Worm (Caenorhabditis elegans) whole organism, late embryonic: ENCODE measurements around the gene sut-1.
"Not testable (repeated sequence)": the region's sequence is repeated elsewhere in the genome, so short reads cannot be mapped to it uniquely, and the experiment has no call there.

ENCODE experiments used
- C08G9.2 ChIP-seq: sonication (generic microtip); optimal IDR thresholded peaks from 2 replicates; lab custom pipeline; 2016; ENCODE audit warnings: mild to moderate bottlenecking, missing genetic modification characterization, moderate library complexity, missing compliant biosample characterization
- F13H6.1 ChIP-seq: sonication (generic microtip); optimal IDR thresholded peaks from 2 replicates; lab custom pipeline; 2016; ENCODE audit warnings: missing genetic modification characterization, missing compliant biosample characterization
- Y22D7AL.16 ChIP-seq: sonication (generic microtip); optimal IDR thresholded peaks from 2 replicates; lab custom pipeline; 2016; ENCODE audit warnings: missing genetic modification characterization, missing compliant biosample characterization
- ahr-1 ChIP-seq: sonication (generic microtip); optimal IDR thresholded peaks from 2 replicates; lab custom pipeline; 2016; ENCODE audit warnings: missing genetic modification characterization, missing compliant biosample characterization
- ceh-14 ChIP-seq: sonication (generic microtip); optimal IDR thresholded peaks from 2 replicates; lab custom pipeline; 2016; ENCODE audit warnings: missing genotype, missing genetic modification characterization, missing compliant biosample characterization
- ceh-18 ChIP-seq: sonication (generic microtip); optimal IDR thresholded peaks from 2 replicates; lab custom pipeline; 2016; ENCODE audit warnings: missing genetic modification characterization, missing compliant biosample characterization
- ceh-19 ChIP-seq: fragments of 200-800 bp; sonication (Bioruptor generic); optimal IDR thresholded peaks from 2 replicates; lab custom pipeline; 2018; ENCODE audit warnings: mild to moderate bottlenecking, missing genetic modification characterization, missing compliant biosample characterization
- ceh-2 ChIP-seq: sonication (generic microtip); optimal IDR thresholded peaks from 2 replicates; lab custom pipeline; 2016; ENCODE audit warnings: missing genotype, missing genetic modification characterization, missing compliant biosample characterization
- ceh-31 ChIP-seq: sonication (generic microtip); optimal IDR thresholded peaks from 2 replicates; lab custom pipeline; 2016; ENCODE audit warnings: missing genetic modification characterization, missing compliant biosample characterization
- ceh-34 ChIP-seq: sonication (generic microtip); optimal IDR thresholded peaks from 2 replicates; lab custom pipeline; 2016; ENCODE audit warnings: mild to moderate bottlenecking, missing genetic modification characterization, missing compliant biosample characterization
- ceh-45 ChIP-seq: fragments of 200-800 bp; sonication (Bioruptor generic); IDR thresholded peaks from 2 replicates; pipeline ENCODE4 v1.3.6; 2022; ENCODE audit warnings: missing genetic modification reagents, missing genetic modification characterization, missing compliant biosample characterization
- che-1 ChIP-seq: sonication (generic microtip); optimal IDR thresholded peaks from 2 replicates; lab custom pipeline; 2016; ENCODE audit warnings: mild to moderate bottlenecking, missing genetic modification characterization, missing compliant biosample characterization
- dmd-4 ChIP-seq: sonication (generic microtip); optimal IDR thresholded peaks from 2 replicates; lab custom pipeline; 2016; ENCODE audit warnings: borderline replicate concordance, missing genetic modification characterization, missing compliant biosample characterization
- dve-1 ChIP-seq: sonication (generic microtip); optimal IDR thresholded peaks from 2 replicates; lab custom pipeline; 2017; ENCODE audit warnings: antibody characterized with exemption, mild to moderate bottlenecking, missing genetic modification characterization, missing compliant biosample characterization
- elt-2 ChIP-seq: sonication (generic microtip); optimal IDR thresholded peaks from 2 replicates; lab custom pipeline; 2016; ENCODE audit warnings: missing genetic modification reagents, missing genetic modification characterization, missing compliant biosample characterization
- ets-4 ChIP-seq: sonication (generic microtip); optimal IDR thresholded peaks from 2 replicates; lab custom pipeline; 2016; ENCODE audit warnings: missing genetic modification characterization, missing compliant biosample characterization
- fax-1 ChIP-seq: sonication (generic microtip); optimal IDR thresholded peaks from 2 replicates; lab custom pipeline; 2016; ENCODE audit warnings: missing genotype, missing genetic modification characterization, missing compliant biosample characterization
- fkh-6 ChIP-seq: sonication (generic microtip); optimal IDR thresholded peaks from 2 replicates; lab custom pipeline; 2016; ENCODE audit warnings: missing genetic modification characterization, missing compliant biosample characterization
- hlh-15 ChIP-seq: sonication (generic microtip); optimal IDR thresholded peaks from 2 replicates; lab custom pipeline; 2016; ENCODE audit warnings: missing genetic modification characterization, missing compliant biosample characterization
- hlh-30 ChIP-seq: sonication (generic microtip); optimal IDR thresholded peaks from 2 replicates; lab custom pipeline; 2017; ENCODE audit warnings: antibody characterized with exemption, missing genetic modification characterization, missing compliant biosample characterization; ENCODE audit not compliant: insufficient read depth
- hlh-6 ChIP-seq: sonication (generic microtip); optimal IDR thresholded peaks from 2 replicates; lab custom pipeline; 2016; ENCODE audit warnings: missing genotype, missing genetic modification characterization, missing compliant biosample characterization
- hlh-8 ChIP-seq: sonication (generic microtip); optimal IDR thresholded peaks from 2 replicates; lab custom pipeline; 2016; ENCODE audit warnings: missing genotype, missing genetic modification characterization, missing compliant biosample characterization
- lim-6 ChIP-seq: sonication (generic microtip); optimal IDR thresholded peaks from 2 replicates; lab custom pipeline; 2016; ENCODE audit warnings: missing genetic modification characterization, missing compliant biosample characterization
- mec-3 ChIP-seq: sonication (generic microtip); optimal IDR thresholded peaks from 2 replicates; lab custom pipeline; 2016; ENCODE audit warnings: borderline replicate concordance, missing genetic modification characterization, missing compliant biosample characterization
- npax-4 ChIP-seq: sonication (generic microtip); optimal IDR thresholded peaks from 2 replicates; lab custom pipeline; 2016; ENCODE audit warnings: missing genetic modification characterization, missing compliant biosample characterization
- odd-2 ChIP-seq: sonication (generic microtip); optimal IDR thresholded peaks from 2 replicates; lab custom pipeline; 2017; ENCODE audit warnings: antibody characterized with exemption, mild to moderate bottlenecking, missing genetic modification characterization, missing compliant biosample characterization
- pag-3 ChIP-seq: sonication (generic microtip); optimal IDR thresholded peaks from 2 replicates; lab custom pipeline; 2016; ENCODE audit warnings: missing compliant biosample characterization, missing genetic modification characterization, borderline replicate concordance
- pqm-1 ChIP-seq: sonication (generic microtip); optimal IDR thresholded peaks from 2 replicates; lab custom pipeline; 2016; ENCODE audit warnings: missing genetic modification characterization, missing compliant biosample characterization
- ref-2 ChIP-seq: sonication (generic microtip); optimal IDR thresholded peaks from 2 replicates; lab custom pipeline; 2016; ENCODE audit warnings: missing genetic modification characterization, missing compliant biosample characterization
- rnt-1 ChIP-seq: sonication (generic microtip); optimal IDR thresholded peaks from 2 replicates; lab custom pipeline; 2016; ENCODE audit warnings: missing genetic modification characterization, missing compliant biosample characterization
- tbx-2 ChIP-seq: sonication (generic microtip); optimal IDR thresholded peaks from 2 replicates; lab custom pipeline; 2016; ENCODE audit warnings: missing genetic modification characterization, missing compliant biosample characterization
- tbx-7 ChIP-seq: sonication (generic microtip); optimal IDR thresholded peaks from 2 replicates; lab custom pipeline; 2016; ENCODE audit warnings: missing genotype, missing genetic modification characterization, missing compliant biosample characterization
- unc-3 ChIP-seq, 2 experiments: fragments of 200-800 bp in 1 of 2; sonication (Bioruptor generic) in 1 of 2; sonication (generic microtip) in 1 of 2; conservative IDR thresholded peaks in 1 of 2; optimal IDR thresholded peaks in 1 of 2; 2 replicates each; pipeline versions ENCODE4 v1.3.6 to Lab custom; 2016 to 2022; ENCODE audit warnings: missing compliant biosample characterization in 2 of 2, missing genetic modification characterization in 2 of 2, missing genetic modification reagents in 1 of 2
- unc-42 ChIP-seq: sonication (generic microtip); optimal IDR thresholded peaks from 2 replicates; lab custom pipeline; 2016; ENCODE audit warnings: missing genotype, missing genetic modification characterization, missing compliant biosample characterization
- zip-5 ChIP-seq: sonication (generic microtip); optimal IDR thresholded peaks from 2 replicates; lab custom pipeline; 2016; ENCODE audit warnings: missing genetic modification characterization, missing compliant biosample characterization
- ztf-16 ChIP-seq: sonication (generic microtip); optimal IDR thresholded peaks from 2 replicates; lab custom pipeline; 2017; ENCODE audit warnings: missing genetic modification characterization, missing compliant biosample characterization

sut-1 gene

ce11 chrII:1134314-1135108 lies 11.4 kb upstream of the sut-1 start:
- TF ChIP-seq hlh-8 (peak; percentile 78), C08G9.2 (tag; lab: Kevin White, UChicago) (peak; percentile 88), ahr-1 (tag; lab: Kevin White, UChicago) (peak; percentile 44), elt-2 (tag; lab: Kevin White, UChicago) (peak; percentile 48), tbx-7 (tag; lab: Kevin White, UChicago) (peak; percentile 75), ceh-18 (tag; lab: Kevin White, UChicago) (peak; percentile 33), rnt-1 (tag; lab: Kevin White, UChicago) (peak; percentile 80), ceh-14 (peak; percentile 84), F13H6.1 (tag; lab: Kevin White, UChicago) (peak; percentile 66), unc-3 (GFP tag; conservative IDR thresholded peaks at IDR 0.05; lab: Robert Waterston, UW) (0 out of 2 replicates have a peak, but pooled peaks have one; percentile 26), mec-3 (tag; lab: Kevin White, UChicago) (peak; percentile 72), ceh-31 (peak; percentile 97), fax-1 (tag; lab: Kevin White, UChicago) (peak; percentile 83), lim-6 (tag; lab: Kevin White, UChicago) (peak; percentile 87), unc-42 (tag; lab: Kevin White, UChicago) (peak; percentile 23), ref-2 (tag; lab: Kevin White, UChicago) (peak; percentile 93), zip-5 (tag; lab: Kevin White, UChicago) (peak; percentile 47), ets-4 (tag; lab: Kevin White, UChicago) (peak; percentile 80), pqm-1 (tag; lab: Kevin White, UChicago) (peak; percentile 64), hlh-6 (peak; percentile 14), ceh-2 (tag; lab: Kevin White, UChicago) (peak; percentile 80), dmd-4 (tag; lab: Kevin White, UChicago) (peak; percentile 68), tbx-2 (tag; lab: Kevin White, UChicago) (peak; percentile 90), ceh-34 (tag; lab: Kevin White, UChicago) (peak; percentile 84), ceh-19 (GFP tag; lab: Kevin White, UChicago) (peak; percentile 58)
- TF ChIP-seq unc-3 (tag; optimal IDR thresholded peaks at IDR 0.05; lab: Kevin White, UChicago), result not testable (repeated sequence)

DNA sequence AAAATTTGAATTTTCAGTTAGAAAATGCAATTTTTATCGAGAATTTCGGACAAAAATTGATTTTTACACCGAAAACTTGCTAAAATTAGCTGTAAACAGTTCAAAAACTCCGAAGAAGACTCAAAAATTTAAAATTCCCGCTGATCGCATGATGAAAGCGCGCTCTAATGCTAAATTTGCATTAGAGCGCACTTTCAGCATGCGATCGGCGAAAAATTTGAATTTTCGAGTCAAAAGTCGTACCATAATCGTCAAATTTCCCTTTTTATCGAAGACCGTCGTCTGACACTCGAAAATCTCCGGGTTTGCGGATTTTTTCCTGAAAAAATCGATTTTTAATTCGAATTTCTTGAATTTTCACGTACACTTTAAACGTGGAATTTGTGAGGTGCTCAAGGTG lies 10.2 kb upstream of the sut-1 start:
- no peak for TF ChIP-seq npax-4 (tag; lab: Kevin White, UChicago)
- TF ChIP-seq hlh-6, result no peak
- TF ChIP-seq odd-2 (tag; lab: Kevin White, UChicago), result no peak
- TF ChIP-seq elt-2 (tag; lab: Kevin White, UChicago), result no peak
- TF ChIP-seq ceh-45 (GFP tag; lab: Robert Waterston, UW), result no peak
- TF ChIP-seq tbx-2 (tag; lab: Kevin White, UChicago), result no peak
- no peak for TF ChIP-seq pag-3
- no peak for TF ChIP-seq ceh-18 (tag; lab: Kevin White, UChicago)
- TF ChIP-seq ztf-16 (tag; lab: Kevin White, UChicago), result no peak
- TF ChIP-seq fkh-6 (tag; lab: Kevin White, UChicago), result no peak

ce11 chrII:1132750-1133149 lies 9.7 kb upstream of the sut-1 start:
- TF ChIP-seq dve-1 (tag; lab: Kevin White, UChicago) (no peak), ets-4 (tag; lab: Kevin White, UChicago) (no peak), unc-42 (tag; lab: Kevin White, UChicago) (no peak), Y22D7AL.16 (tag; lab: Kevin White, UChicago) (no peak), unc-3 (GFP tag; conservative IDR thresholded peaks at IDR 0.05; lab: Robert Waterston, UW) (no peak), unc-3 (tag; optimal IDR thresholded peaks at IDR 0.05; lab: Kevin White, UChicago) (no peak), hlh-30 (tag; lab: Kevin White, UChicago) (no peak), hlh-15 (tag; lab: Kevin White, UChicago) (no peak), che-1 (tag; lab: Kevin White, UChicago) (no peak)
